Fruit fly (Drosophila melanogaster) whole organism, embryonic: ENCODE data around the gene CG43672.

Experiments
- Bdp1 ChIP-seq: fragments of 200-800 bp; sonication (Bioruptor generic); optimal IDR thresholded peaks from 3 replicates; lab custom pipeline; 2016; ENCODE audit warnings: missing biosample characterization, missing genetic modification characterization
- CG10209 ChIP-seq: fragments of 200-800 bp; sonication (Bioruptor generic); optimal IDR thresholded peaks from 3 replicates; lab custom pipeline; 2017; ENCODE audit warnings: missing biosample characterization, mild to moderate bottlenecking, missing genetic modification characterization, missing genetic modification reagents
- CG11093 ChIP-seq: fragments of 200-800 bp; sonication (Bioruptor generic); IDR thresholded peaks from 3 replicates; pipeline ENCODE4 v1.3.6; 2022; ENCODE audit warnings: missing biosample characterization, missing genetic modification characterization
- CG11456 ChIP-seq: fragments of 200-800 bp; sonication (Bioruptor generic); IDR thresholded peaks from 3 replicates; pipeline ENCODE4 v1.3.6; 2022; ENCODE audit warnings: missing biosample characterization, missing genetic modification characterization
- CG11695 ChIP-seq: fragments of 200-800 bp; sonication (Bioruptor generic); IDR thresholded peaks from 3 replicates; pipeline ENCODE4 v1.3.6; 2022; ENCODE audit warnings: missing biosample characterization, missing genetic modification characterization
- CG13296 ChIP-seq: fragments of 200-800 bp; sonication (Bioruptor generic); optimal IDR thresholded peaks from 3 replicates; lab custom pipeline; 2018; ENCODE audit warnings: missing biosample characterization, mild to moderate bottlenecking, missing genetic modification characterization
- CG14667 ChIP-seq: fragments of 200-800 bp; sonication (Bioruptor generic); IDR thresholded peaks from 2 replicates; pipeline ENCODE4 v1.3.6; 2022; ENCODE audit warnings: missing biosample characterization, missing genetic modification characterization
- CG16813 ChIP-seq: fragments of 200-800 bp; sonication (Bioruptor generic); IDR thresholded peaks from 3 replicates; pipeline ENCODE4 v1.3.6; 2022; ENCODE audit warnings: missing biosample characterization, missing genetic modification characterization; ENCODE audit not compliant: partially characterized antibody
- CG2116 ChIP-seq: fragments of 200-800 bp; sonication (Bioruptor generic); optimal IDR thresholded peaks from 3 replicates; lab custom pipeline; 2018; ENCODE audit warnings: missing biosample characterization, mild to moderate bottlenecking, missing genetic modification characterization
- CG2120 ChIP-seq: fragments of 200-800 bp; sonication (Bioruptor generic); optimal IDR thresholded peaks from 3 replicates; lab custom pipeline; 2016; ENCODE audit warnings: missing biosample characterization, missing genetic modification characterization
- CG2202 ChIP-seq: fragments of 200-800 bp; sonication (Bioruptor generic); optimal IDR thresholded peaks from 2 replicates; lab custom pipeline; 2018; ENCODE audit warnings: missing biosample characterization, mild to moderate bottlenecking, missing genetic modification characterization
- CG2678 ChIP-seq: fragments of 200-800 bp; sonication (Bioruptor generic); optimal IDR thresholded peaks from 3 replicates; lab custom pipeline; 2019; ENCODE audit warnings: missing biosample characterization, mild to moderate bottlenecking, missing genetic modification characterization, moderate library complexity
- CG2875 ChIP-seq: fragments of 200-800 bp; sonication (Bioruptor generic); optimal IDR thresholded peaks from 2 replicates; lab custom pipeline; 2017; ENCODE audit warnings: missing biosample characterization, mild to moderate bottlenecking, missing genetic modification characterization, missing genetic modification reagents
- CG33557 ChIP-seq: fragments of 200-800 bp; sonication (Bioruptor generic); optimal IDR thresholded peaks from 2 replicates; lab custom pipeline; 2019; ENCODE audit warnings: missing biosample characterization, mild to moderate bottlenecking, missing genetic modification characterization, moderate library complexity
- CG43689 ChIP-seq: fragments of 200-800 bp; sonication (Bioruptor generic); IDR thresholded peaks from 2 replicates; pipeline ENCODE4 v1.3.6; 2022; ENCODE audit warnings: missing biosample characterization, missing genetic modification characterization
- CG5245 ChIP-seq: fragments of 200-800 bp; sonication (Bioruptor generic); optimal IDR thresholded peaks from 3 replicates; lab custom pipeline; 2016; ENCODE audit warnings: missing biosample characterization, missing genetic modification characterization
- CG6683 ChIP-seq: fragments of 200-800 bp; sonication (Bioruptor generic); optimal IDR thresholded peaks from 2 replicates; lab custom pipeline; 2017; ENCODE audit warnings: missing biosample characterization, mild to moderate bottlenecking, missing genetic modification characterization, missing genetic modification reagents
- CG6813 ChIP-seq: fragments of 200-800 bp; sonication (Bioruptor generic); optimal IDR thresholded peaks from 2 replicates; lab custom pipeline; 2017; ENCODE audit warnings: missing biosample characterization, missing genetic modification characterization, mild to moderate bottlenecking, moderate library complexity, missing genetic modification reagents
- CG7357 ChIP-seq: fragments of 200-800 bp; sonication (Bioruptor generic); IDR thresholded peaks from 3 replicates; pipeline ENCODE4 v1.3.6; 2022; ENCODE audit warnings: missing biosample characterization, missing genetic modification characterization
- D19B ChIP-seq: fragments of 200-800 bp; sonication (Bioruptor generic); optimal IDR thresholded peaks from 2 replicates; lab custom pipeline; 2017; ENCODE audit warnings: missing biosample characterization, mild to moderate bottlenecking, missing genetic modification characterization
- Dbx ChIP-seq: fragments of 200-800 bp; sonication (Bioruptor generic); IDR thresholded peaks from 3 replicates; pipeline ENCODE4 v1.3.6; 2022; ENCODE audit warnings: missing biosample characterization, missing genetic modification characterization
- Drgx ChIP-seq: fragments of 200-800 bp; sonication (Bioruptor generic); IDR thresholded peaks from 2 replicates; pipeline ENCODE4 v1.3.6; 2022; ENCODE audit warnings: missing biosample characterization, missing genetic modification characterization
- Fer1 ChIP-seq: fragments of 200-800 bp; sonication (Bioruptor generic); optimal IDR thresholded peaks from 2 replicates; lab custom pipeline; 2017; ENCODE audit warnings: missing biosample characterization, mild to moderate bottlenecking, missing genetic modification characterization
- Gsc ChIP-seq: fragments of 200-800 bp; sonication (Bioruptor generic); IDR thresholded peaks from 2 replicates; pipeline ENCODE4 v1.3.6; 2022; ENCODE audit warnings: missing biosample characterization, missing genetic modification characterization
- H15 ChIP-seq: fragments of 200-800 bp; sonication (Bioruptor generic); IDR thresholded peaks from 3 replicates; pipeline ENCODE4 v1.3.6; 2022; ENCODE audit warnings: missing biosample characterization, missing genetic modification characterization
- HLH3B ChIP-seq: fragments of 200-800 bp; sonication (Bioruptor generic); IDR thresholded peaks from 2 replicates; pipeline ENCODE4 v1.3.6; 2022; ENCODE audit warnings: missing biosample characterization, missing genetic modification characterization
- Hmx ChIP-seq: fragments of 200-800 bp; sonication (Bioruptor generic); optimal IDR thresholded peaks from 2 replicates; lab custom pipeline; 2016; ENCODE audit warnings: missing biosample characterization, missing genetic modification characterization
- Hr3 ChIP-seq: fragments of 200-800 bp; sonication (Bioruptor generic); optimal IDR thresholded peaks from 3 replicates; lab custom pipeline; 2016; ENCODE audit warnings: missing biosample characterization, missing genetic modification characterization
- Hr51 ChIP-seq, 2 experiments: fragments of 200-800 bp; sonication (Bioruptor generic); optimal IDR thresholded peaks; 2 replicates in 1 of 2; 3 replicates in 1 of 2; lab custom pipeline; 2016 to 2018; ENCODE audit warnings: missing biosample characterization in 2 of 2, missing genetic modification characterization in 2 of 2, mild to moderate bottlenecking in 1 of 2, moderate library complexity in 1 of 2
- Jarid2 ChIP-seq: fragments of 200-800 bp; sonication (Bioruptor generic); optimal IDR thresholded peaks from 3 replicates; lab custom pipeline; 2017; ENCODE audit warnings: mild to moderate bottlenecking, missing biosample characterization, missing genetic modification reagents, missing genetic modification characterization
- MESR4 ChIP-seq: fragments of 200-800 bp; sonication (Bioruptor generic); optimal IDR thresholded peaks from 2 replicates; lab custom pipeline; 2018; ENCODE audit warnings: missing biosample characterization, mild to moderate bottlenecking, missing genetic modification characterization, moderate library complexity
- Meics ChIP-seq: fragments of 200-800 bp; sonication (Bioruptor generic); optimal IDR thresholded peaks from 2 replicates; lab custom pipeline; 2017; ENCODE audit warnings: missing biosample characterization, mild to moderate bottlenecking, missing genetic modification characterization
- Nf-YA ChIP-seq: fragments of 200-800 bp; sonication (Bioruptor generic); IDR thresholded peaks from 2 replicates; pipeline ENCODE4 v1.3.6; 2022; ENCODE audit warnings: missing biosample characterization, missing genetic modification characterization
- NfI ChIP-seq: fragments of 200-800 bp; sonication (Bioruptor generic); optimal IDR thresholded peaks from 3 replicates; lab custom pipeline; 2018; ENCODE audit warnings: missing biosample characterization, mild to moderate bottlenecking, missing genetic modification characterization, moderate library complexity
- Ravus ChIP-seq: fragments of 200-800 bp; sonication (Bioruptor generic); IDR thresholded peaks from 2 replicates; pipeline ENCODE4 v1.3.6; 2022; ENCODE audit warnings: missing biosample characterization, missing genetic modification characterization
- cad ChIP-seq: fragments of >200 bp; optimal IDR thresholded peaks from 2 replicates; lab custom pipeline; 2017; ENCODE audit warnings: missing biosample characterization, missing genetic modification characterization
- cato ChIP-seq: fragments of 200-800 bp; sonication (Bioruptor generic); optimal IDR thresholded peaks from 2 replicates; lab custom pipeline; 2016; ENCODE audit warnings: missing biosample characterization, missing genetic modification characterization, borderline replicate concordance
- cwo ChIP-seq: fragments of 200-800 bp; sonication (Bioruptor generic); optimal IDR thresholded peaks from 3 replicates; lab custom pipeline; 2017; ENCODE audit warnings: missing biosample characterization, missing genetic modification characterization, mild to moderate bottlenecking, moderate library complexity, missing genetic modification reagents
- ewg ChIP-seq: fragments of 200-800 bp; sonication (Bioruptor generic); optimal IDR thresholded peaks from 3 replicates; lab custom pipeline; 2017; ENCODE audit warnings: mild to moderate bottlenecking, missing biosample characterization, missing genetic modification reagents, missing genetic modification characterization
- insv ChIP-seq, 2 experiments: fragments of 200-800 bp; sonication (Bioruptor generic); optimal IDR thresholded peaks; 3 replicates each; lab custom pipeline; 2016 to 2018; ENCODE audit warnings: missing biosample characterization in 2 of 2, missing genetic modification characterization in 2 of 2
- klu ChIP-seq: fragments of 200-800 bp; sonication (Bioruptor generic); IDR thresholded peaks from 2 replicates; pipeline ENCODE4 v1.3.6; 2022; ENCODE audit warnings: missing biosample characterization, missing genetic modification characterization
- kni ChIP-seq: fragments of 200-800 bp; sonication (Bioruptor generic); optimal IDR thresholded peaks from 3 replicates; lab custom pipeline; 2017; ENCODE audit warnings: mild to moderate bottlenecking, missing biosample characterization, missing genetic modification reagents, missing genetic modification characterization
- nom ChIP-seq: fragments of 200-800 bp; sonication (Bioruptor generic); optimal IDR thresholded peaks from 2 replicates; lab custom pipeline; 2017; ENCODE audit warnings: missing biosample characterization, missing genetic modification characterization, mild to moderate bottlenecking, moderate library complexity, missing genetic modification reagents
- phol ChIP-seq: fragments of 200-800 bp; sonication (Bioruptor generic); optimal IDR thresholded peaks from 3 replicates; lab custom pipeline; 2018; ENCODE audit warnings: missing biosample characterization, mild to moderate bottlenecking, missing genetic modification characterization, moderate library complexity
- sens ChIP-seq: fragments of 200-800 bp; sonication (Bioruptor generic); peaks from one replicate; lab custom pipeline; 2016; ENCODE audit warnings: missing biosample characterization, missing genetic modification characterization
- stwl ChIP-seq: fragments of 200-800 bp; sonication (Bioruptor generic); optimal IDR thresholded peaks from 3 replicates; lab custom pipeline; 2018; ENCODE audit warnings: missing biosample characterization, mild to moderate bottlenecking, missing genetic modification characterization, moderate library complexity
- tna ChIP-seq: fragments of 200-800 bp; sonication (Bioruptor generic); IDR thresholded peaks from 2 replicates; pipeline ENCODE4 v1.3.6; 2022; ENCODE audit warnings: missing biosample characterization, missing genetic modification characterization; ENCODE audit not compliant: partially characterized antibody
- unc-4 ChIP-seq: fragments of 200-800 bp; sonication (Bioruptor generic); IDR thresholded peaks from 2 replicates; pipeline ENCODE4 v1.3.6; 2022; ENCODE audit warnings: missing biosample characterization, missing genetic modification characterization; ENCODE audit not compliant: partially characterized antibody

Gene CG43672

DNA sequence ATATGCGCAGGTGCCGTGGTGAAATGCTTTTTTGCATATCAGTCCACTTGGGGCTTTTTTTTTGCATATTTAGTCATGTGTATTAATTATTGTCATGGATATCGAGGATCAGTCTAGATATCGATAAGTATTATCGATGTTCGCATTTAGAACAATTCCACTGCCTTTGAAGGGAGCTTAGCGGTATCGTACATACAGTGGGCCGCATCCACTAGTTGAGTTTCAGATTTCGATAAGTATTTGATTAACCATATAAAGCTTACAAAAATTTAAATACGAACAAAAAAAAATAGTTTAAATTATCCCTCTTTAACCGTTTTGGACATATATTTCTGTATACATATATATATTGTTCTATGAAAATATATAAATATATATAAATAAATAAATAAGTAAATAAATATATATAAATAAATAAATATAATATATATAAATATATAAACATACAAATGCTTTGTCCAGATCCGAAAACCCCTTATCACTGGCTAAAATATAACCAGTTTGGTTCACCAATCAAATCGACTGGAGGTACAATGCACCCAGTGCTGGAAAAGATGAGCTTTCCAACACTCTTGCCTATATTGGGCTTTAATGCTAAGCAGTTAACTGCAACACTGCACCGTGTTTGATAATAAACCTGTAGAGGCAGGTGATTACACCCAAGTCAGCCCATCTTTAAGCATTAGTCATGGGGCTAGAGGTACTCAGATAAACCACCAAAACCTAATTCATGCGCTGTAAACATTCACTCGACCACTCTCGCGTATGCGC, 30.3 kb downstream of the CG43672 start (continued):
- 0 out of 3 replicates have a peak, but pooled peaks have one; percentile 16 for TF ChIP-seq Dbx
- no peak for TF ChIP-seq CG43689 (GFP tag; lab: Robert Waterston, UW)
- peak; percentile 76 for TF ChIP-seq CG16813 (GFP tag; lab: Robert Waterston, UW)
- no peak for TF ChIP-seq D19B (GFP tag; lab: Kevin White, UChicago)
- TF ChIP-seq MESR4 (GFP tag; lab: Kevin White, UChicago) = peak; percentile 22
- no peak for TF ChIP-seq HLH3B (GFP tag; lab: Robert Waterston, UW)
- TF ChIP-seq ewg (GFP tag; lab: Kevin White, UChicago) = no peak
- TF ChIP-seq Jarid2 (GFP tag; lab: Kevin White, UChicago) = no peak
- no peak for TF ChIP-seq H15
- no peak for TF ChIP-seq nom (GFP tag; lab: Kevin White, UChicago)
- TF ChIP-seq insv (GFP tag; optimal IDR thresholded peaks at IDR 0.05; lab: Kevin White, UChicago) = no peak
- TF ChIP-seq Bdp1 (GFP tag; lab: Kevin White, UChicago) = no peak
- TF ChIP-seq Hmx = no peak
- no peak for TF ChIP-seq CG11456
- TF ChIP-seq CG7357 (GFP tag; lab: Robert Waterston, UW) = peak; percentile 76
- peak; percentile 31 for TF ChIP-seq CG2120 (GFP tag; lab: Kevin White, UChicago)
- TF ChIP-seq NfI (GFP tag; lab: Kevin White, UChicago) = peak; percentile 23
- no peak for TF ChIP-seq CG2875
- TF ChIP-seq Meics (GFP tag; lab: Kevin White, UChicago) = peak; percentile 52
- TF ChIP-seq CG11093 (GFP tag; lab: Robert Waterston, UW) = no peak
- TF ChIP-seq Fer1 (GFP tag; lab: Kevin White, UChicago) = peak; percentile 6
- no peak for TF ChIP-seq CG11695 (GFP tag; lab: Robert Waterston, UW)
- TF ChIP-seq Hr3 (GFP tag; lab: Kevin White, UChicago) = peak; percentile 25
- peak; percentile 48 for TF ChIP-seq CG2678 (tag; lab: Kevin White, UChicago)
- peak; percentile 36 for TF ChIP-seq CG2116 (GFP tag; lab: Kevin White, UChicago)
- TF ChIP-seq CG5245 (GFP tag; lab: Kevin White, UChicago) = peak; percentile 3
- peak; percentile 43 for TF ChIP-seq phol (tag; lab: Kevin White, UChicago)
- TF ChIP-seq CG33557 (GFP tag; lab: Kevin White, UChicago) = no peak
- TF ChIP-seq tna (GFP tag; lab: Robert Waterston, UW) = peak; percentile 38; the same call in 1 of the 2 replicates
- TF ChIP-seq CG10209 (GFP tag; lab: Kevin White, UChicago) = peak; percentile 5
- no peak for TF ChIP-seq Nf-YA (GFP tag; lab: Robert Waterston, UW)
- TF ChIP-seq CG2202 (tag; lab: Kevin White, UChicago) = no peak
- TF ChIP-seq klu (GFP tag; lab: Robert Waterston, UW) = no peak
- no peak for TF ChIP-seq CG14667 (GFP tag; lab: Robert Waterston, UW)
- TF ChIP-seq unc-4 (GFP tag; lab: Robert Waterston, UW) = peak; percentile 73
- peak; percentile 24 for TF ChIP-seq CG6813
- TF ChIP-seq cad = no peak
- TF ChIP-seq stwl (tag; lab: Kevin White, UChicago) = peak; percentile 42
- peak; percentile 5 for TF ChIP-seq sens (GFP tag; lab: Kevin White, UChicago)
- TF ChIP-seq cato (GFP tag; lab: Kevin White, UChicago) = no peak
- no peak for TF ChIP-seq kni (GFP tag; lab: Kevin White, UChicago)
- TF ChIP-seq cwo (GFP tag; lab: Kevin White, UChicago) = no peak
- TF ChIP-seq CG6683 (GFP tag; lab: Kevin White, UChicago) = no peak
- peak; percentile 32 for TF ChIP-seq CG13296 (GFP tag; lab: Kevin White, UChicago)
- TF ChIP-seq Gsc (GFP tag; lab: Robert Waterston, UW) = no peak
- TF ChIP-seq Drgx (GFP tag; lab: Robert Waterston, UW) = no peak
- TF ChIP-seq Hr51 (GFP tag; optimal IDR thresholded peaks at IDR 0.05; lab: Kevin White, UChicago) = peak in 1 of 2 experiments; percentile 30
- no peak for TF ChIP-seq Ravus (GFP tag; lab: Robert Waterston, UW)
